Worm (Caenorhabditis elegans): ENCODE results near the gene F10G7.5.
A peak's percentile ranks its signal among the peaks of the same experiment; 100 is the strongest.

F10G7.5 gene

DNA sequence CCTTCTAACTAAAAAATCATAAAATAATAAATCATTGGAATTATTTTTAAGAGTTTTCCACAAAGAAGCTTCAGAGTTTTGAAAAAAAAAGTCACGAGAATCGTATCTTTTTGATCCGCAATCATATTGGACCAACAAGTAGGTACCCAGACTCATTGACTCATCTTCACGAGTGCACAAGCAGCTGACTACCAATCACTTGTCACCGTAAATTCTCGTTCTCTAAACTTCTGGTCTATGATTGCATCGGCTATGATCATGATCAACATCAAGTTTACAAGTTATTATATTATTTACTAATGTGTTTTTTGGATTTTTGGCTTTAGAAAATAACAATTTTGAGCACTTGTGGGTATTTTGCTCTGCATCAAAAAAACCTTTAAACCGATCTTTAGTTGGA, 17.0 kb upstream of the F10G7.5 start:
- no peak for TF ChIP-seq zag-1 (tag; optimal IDR thresholded peaks at IDR 0.05)
- no peak for TF ChIP-seq C04F5.9 (tag; optimal IDR thresholded peaks at IDR 0.05)
- no peak for TF ChIP-seq unc-62 (GFP tag; optimal IDR thresholded peaks at IDR 0.05)
- TF ChIP-seq nhr-19 (GFP tag; conservative IDR thresholded peaks at IDR 0.05), result 0 out of 2 replicates have a peak, but pooled peaks have one; percentile 17
- TF ChIP-seq alr-1 (tag; optimal IDR thresholded peaks at IDR 0.05; ENCODE audit: borderline replicate concordance), result no peak
- peak; percentile 49 for TF ChIP-seq lin-14 (GFP tag; optimal IDR thresholded peaks at IDR 0.05)
- no peak for TF ChIP-seq hpl-2 (GFP tag; optimal IDR thresholded peaks at IDR 0.05)
- TF ChIP-seq grh-1 (GFP tag; IDR thresholded peaks at IDR 0.05), result no peak
- TF ChIP-seq unc-130 (tag; optimal IDR thresholded peaks at IDR 0.05), result no peak
- TF ChIP-seq rnt-1 (tag; optimal IDR thresholded peaks at IDR 0.05), result peak; percentile 26
- TF ChIP-seq nhr-90 (tag; optimal IDR thresholded peaks at IDR 0.05; ENCODE audit: poor library complexity), result no peak
- TF ChIP-seq egl-13 (tag; optimal IDR thresholded peaks at IDR 0.05), result no peak
- no peak for TF ChIP-seq mab-9 (GFP tag; IDR thresholded peaks at IDR 0.05)
- TF ChIP-seq lir-3 (tag; optimal IDR thresholded peaks at IDR 0.05; ENCODE audit: poor library complexity), result peak; percentile 14
- no peak for TF ChIP-seq nhr-84 (tag; optimal IDR thresholded peaks at IDR 0.05)
- peak in 1 of 2 experiments; percentile 22 for TF ChIP-seq lsy-2 (tag; optimal IDR thresholded peaks at IDR 0.05)
- TF ChIP-seq efl-3 (GFP tag; optimal IDR thresholded peaks at IDR 0.05), result no peak
- peak; percentile 48 for TF ChIP-seq nhr-71 (tag; optimal IDR thresholded peaks at IDR 0.05)
- peak; percentile 5 for TF ChIP-seq snu-23 (GFP tag; optimal IDR thresholded peaks at IDR 0.05)
- TF ChIP-seq ceh-88 (GFP tag; IDR thresholded peaks at IDR 0.05), result no peak
- no peak for TF ChIP-seq C16A3.4 (tag; optimal IDR thresholded peaks at IDR 0.05)
- TF ChIP-seq ceh-82 (tag; optimal IDR thresholded peaks at IDR 0.05), result no peak
- no peak for TF ChIP-seq swsn-7 (tag; optimal IDR thresholded peaks at IDR 0.05)
- no peak for TF ChIP-seq isw-1 (GFP tag; IDR thresholded peaks at IDR 0.05)
- TF ChIP-seq Y116A8C.19 (tag; optimal IDR thresholded peaks at IDR 0.05; ENCODE audit: borderline replicate concordance), result no peak

DNA sequence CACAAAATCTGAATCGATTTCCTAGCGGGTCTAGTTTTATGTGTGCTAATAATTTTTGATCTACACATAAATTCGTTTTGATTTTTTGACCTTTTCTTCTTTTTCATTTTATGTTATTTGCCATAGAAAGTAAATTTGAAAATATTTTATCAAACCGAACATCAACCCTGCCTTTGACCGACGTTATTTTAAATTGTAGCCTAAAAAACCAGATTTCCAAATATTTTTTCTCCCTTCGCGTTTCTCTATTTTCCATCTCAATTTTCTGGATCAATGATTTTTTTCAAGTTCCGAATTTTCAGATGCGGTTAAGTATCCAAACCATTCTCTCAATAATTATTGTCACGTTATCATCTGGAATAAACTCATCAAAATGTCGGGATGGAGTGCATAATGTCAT, 15.3 kb upstream of the F10G7.5 start, which contains the start of gene T05A7.1:
TSS of gene T05A7.1 (plus strand) at position 301 of the 400 bp plus-strand sequence.
- TF ChIP-seq C16A3.4 (tag; optimal IDR thresholded peaks at IDR 0.05) (no peak), egl-27 (tag; optimal IDR thresholded peaks at IDR 0.05) (no peak), F16B12.6 (tag; optimal IDR thresholded peaks at IDR 0.05) (no peak), unc-130 (tag; optimal IDR thresholded peaks at IDR 0.05) (no peak), skn-1 (tag; optimal IDR thresholded peaks at IDR 0.05) (no peak), ceh-90 (tag; optimal IDR thresholded peaks at IDR 0.05) (no peak), sptf-1 (tag; optimal IDR thresholded peaks at IDR 0.05) (no peak), swsn-7 (tag; optimal IDR thresholded peaks at IDR 0.05) (no peak), ceh-88 (GFP tag; IDR thresholded peaks at IDR 0.05) (no peak), elt-2 (tag; optimal IDR thresholded peaks at IDR 0.05) (no peak), snpc-4 (tag; optimal IDR thresholded peaks at IDR 0.05) (no peak), irx-1 (tag; optimal IDR thresholded peaks at IDR 0.05) (no peak)

DNA sequence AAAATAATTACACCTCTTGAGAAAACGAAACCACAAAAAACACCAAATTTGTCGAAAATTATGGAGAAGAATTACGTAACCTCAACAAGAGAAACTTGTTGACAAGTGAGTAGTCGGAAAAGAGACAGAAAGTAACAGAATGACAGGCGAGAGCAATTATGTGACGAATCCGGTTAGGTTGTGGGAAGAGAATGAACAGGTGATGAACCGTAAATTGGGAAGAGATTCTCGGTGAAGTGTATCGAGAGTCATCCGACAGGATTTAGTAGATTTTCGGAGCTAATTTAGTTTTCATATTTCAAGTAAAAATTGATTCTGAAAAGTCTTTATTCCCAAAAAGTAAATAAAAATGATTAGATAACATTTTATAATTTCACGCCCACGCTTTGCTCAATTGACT, 11.8 kb upstream of the F10G7.5 start, which contains the start of gene T05A7.7:
TSS of gene T05A7.7 (minus strand) at position 101 of the 400 bp plus-strand sequence.
- peak; percentile 43 for TF ChIP-seq blmp-1 (tag; optimal IDR thresholded peaks at IDR 0.05)
- no peak for TF ChIP-seq ceh-63 (GFP tag; optimal IDR thresholded peaks at IDR 0.05)

DNA sequence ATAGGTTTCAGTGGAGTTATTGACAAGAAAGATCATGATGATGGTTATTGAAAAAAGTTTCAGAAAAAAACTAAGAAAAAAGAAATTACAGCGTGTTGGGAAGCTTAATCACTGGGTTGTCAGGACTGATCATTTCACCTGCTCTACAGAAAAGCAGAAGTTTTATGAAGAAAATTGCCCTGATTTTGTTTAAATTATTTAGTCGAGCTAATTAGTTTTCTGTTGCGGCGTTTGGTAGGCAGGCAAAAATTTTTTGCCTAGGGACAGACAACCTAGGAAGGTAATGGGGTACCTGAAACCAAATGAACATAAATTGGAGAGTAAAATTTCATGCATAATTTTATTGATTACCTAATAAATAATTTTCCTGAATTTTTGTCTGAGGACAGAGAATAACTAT, 9.5 kb upstream of the F10G7.5 start, which contains the start of gene sre-40:
TSS of gene sre-40 (minus strand) at position 101 of the 400 bp plus-strand sequence.
- no peak for TF ChIP-seq lir-3 (tag; optimal IDR thresholded peaks at IDR 0.05; ENCODE audit: poor library complexity)
- TF ChIP-seq aha-1 (tag; optimal IDR thresholded peaks at IDR 0.05), result no peak
- TF ChIP-seq nhr-85 (tag), result no peak
- no peak for TF ChIP-seq ceh-90 (tag; optimal IDR thresholded peaks at IDR 0.05)
- no peak for TF ChIP-seq efl-3 (GFP tag; optimal IDR thresholded peaks at IDR 0.05)
- TF ChIP-seq efl-1 (optimal IDR thresholded peaks at IDR 0.05), result no peak
- TF ChIP-seq efl-1 (GFP tag; optimal IDR thresholded peaks at IDR 0.05 in 1 of 2), result no peak
- no peak for TF ChIP-seq nhr-28 (tag; optimal IDR thresholded peaks at IDR 0.05)
- no peak for TF ChIP-seq tbx-2 (tag; optimal IDR thresholded peaks at IDR 0.05)
- TF ChIP-seq blmp-1 (tag; optimal IDR thresholded peaks at IDR 0.05), result no peak
- TF ChIP-seq hpl-2 (GFP tag; optimal IDR thresholded peaks at IDR 0.05), result no peak
- no peak for TF ChIP-seq jun-1 (tag; optimal IDR thresholded peaks at IDR 0.05)
- TF ChIP-seq elt-3 (tag; optimal IDR thresholded peaks at IDR 0.05), result no peak
- TF ChIP-seq egl-13 (tag; optimal IDR thresholded peaks at IDR 0.05), result no peak
- TF ChIP-seq mef-2 (tag; optimal IDR thresholded peaks at IDR 0.05), result no peak
- TF ChIP-seq nhr-84 (tag; optimal IDR thresholded peaks at IDR 0.05), result no peak
- no peak for TF ChIP-seq lin-14 (GFP tag; optimal IDR thresholded peaks at IDR 0.05)
- no peak for TF ChIP-seq C34B4.2 (tag; optimal IDR thresholded peaks at IDR 0.05)

Data from whole organism, L1 larva.